Fruit fly (Drosophila melanogaster): Measurements from ENCODE around the gene frc.

dm6 chr3L:17388895-17389294, 44.1 kb downstream of the frc start, which contains the start of gene CG13731:
- TF ChIP-seq psq (optimal IDR thresholded peaks at IDR 0.05) (no peak), Dll (optimal IDR thresholded peaks at IDR 0.05) (no peak)

All from whole organism.